Worm (Caenorhabditis elegans): Measurements from ENCODE around the gene pycr-4.
A peak's percentile ranks its signal among the peaks of the same experiment; 100 is the strongest.

The pycr-4 gene

DNA sequence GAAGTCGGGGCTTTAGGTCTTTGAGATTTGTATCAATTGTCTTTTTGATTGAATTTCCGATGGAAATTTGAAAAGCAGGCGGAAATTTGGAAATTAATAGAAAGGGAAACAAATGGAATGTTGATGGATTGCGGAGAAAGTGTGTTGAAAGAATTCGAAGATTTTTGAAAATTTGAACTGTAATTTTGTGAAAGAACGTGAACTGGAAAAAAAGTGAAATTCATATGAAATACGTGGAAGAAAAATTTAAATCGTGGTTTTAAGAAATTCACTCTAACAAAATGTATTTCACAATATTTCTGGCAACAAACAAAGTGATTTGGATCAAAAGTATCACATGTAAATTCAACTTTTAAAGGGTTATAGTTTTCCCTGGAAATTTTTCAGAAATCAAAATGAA is 31.1 kb downstream of the pycr-4 start, which contains the start of gene B0496.1:
Gene B0496.1 (plus strand): TSS at position 301 of the 400 bp plus-strand sequence.
- TF ChIP-seq unc-42 (tag; optimal IDR thresholded peaks at IDR 0.05) (no peak), elt-2 (tag; optimal IDR thresholded peaks at IDR 0.05) (no peak), ceh-45 (GFP tag; IDR thresholded peaks at IDR 0.05) (no peak), ets-4 (tag; optimal IDR thresholded peaks at IDR 0.05) (no peak), ztf-16 (tag; optimal IDR thresholded peaks at IDR 0.05) (no peak), ceh-18 (tag; optimal IDR thresholded peaks at IDR 0.05) (no peak), nhr-232 (tag; optimal IDR thresholded peaks at IDR 0.05) (no peak), ceh-30 (tag; optimal IDR thresholded peaks at IDR 0.05) (no peak), K09A11.1 (tag; optimal IDR thresholded peaks at IDR 0.05; ENCODE audit: insufficient read depth) (no peak), pax-1 (tag; optimal IDR thresholded peaks at IDR 0.05) (no peak), pqm-1 (tag; optimal IDR thresholded peaks at IDR 0.05) (no peak), ceh-34 (tag; optimal IDR thresholded peaks at IDR 0.05) (no peak)

DNA sequence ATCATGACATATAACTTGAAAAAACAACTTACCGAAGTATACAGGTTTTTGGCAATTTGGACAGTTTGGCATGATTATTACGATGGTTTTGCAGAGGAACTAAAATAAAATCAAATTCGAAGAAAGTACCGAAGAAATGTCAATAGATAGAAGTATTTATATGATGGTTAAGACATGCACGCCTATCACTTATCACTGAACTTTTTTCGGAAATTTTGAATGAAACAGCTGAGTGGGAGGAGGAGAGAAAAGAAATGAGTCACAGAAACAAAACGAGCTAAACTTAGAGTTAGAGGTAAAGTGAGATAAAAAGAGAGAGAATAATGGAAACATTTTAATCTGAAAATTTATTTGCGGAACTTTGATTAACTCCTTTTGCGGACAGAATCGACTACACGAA is 31.9 kb downstream of the pycr-4 start, which contains the start of gene valv-1:
Gene valv-1 (minus strand): TSS at position 101 of the 400 bp plus-strand sequence.
- no peak for TF ChIP-seq sdc-2 (tag; optimal IDR thresholded peaks at IDR 0.05)
- no peak for TF ChIP-seq ceh-14 (tag; optimal IDR thresholded peaks at IDR 0.05)
- no peak for TF ChIP-seq eyg-1 (tag; optimal IDR thresholded peaks at IDR 0.05)
- TF ChIP-seq unc-3 (GFP tag; conservative IDR thresholded peaks at IDR 0.05), result no peak
- no peak for TF ChIP-seq unc-3 (tag; optimal IDR thresholded peaks at IDR 0.05)
- TF ChIP-seq fkh-10 (GFP tag; optimal IDR thresholded peaks at IDR 0.05), result no peak
- no peak for TF ChIP-seq nfya-1 (tag; optimal IDR thresholded peaks at IDR 0.05)
- TF ChIP-seq K09A11.1 (tag; optimal IDR thresholded peaks at IDR 0.05; ENCODE audit: insufficient read depth), result no peak
- no peak for TF ChIP-seq ttx-3 (tag; optimal IDR thresholded peaks at IDR 0.05)
- no peak for TF ChIP-seq nhr-11 (tag; optimal IDR thresholded peaks at IDR 0.05)

DNA sequence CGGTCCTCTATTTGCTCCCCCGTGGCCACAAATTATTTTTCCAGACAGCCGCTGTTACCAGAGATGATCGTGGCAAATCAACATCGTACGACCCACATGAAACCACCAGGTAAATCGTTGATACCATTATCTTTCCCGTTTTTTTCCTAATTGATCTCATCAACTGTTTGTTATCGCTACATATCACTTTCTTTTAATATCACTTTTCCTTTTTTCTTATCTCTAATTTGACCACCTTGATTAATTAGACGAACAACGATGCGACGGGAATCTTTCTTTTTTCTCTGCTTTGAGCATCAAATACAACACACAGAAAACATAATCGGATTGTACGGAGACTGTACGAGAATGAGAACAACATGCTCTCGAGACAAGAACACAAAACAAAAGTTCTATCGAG is 36.9 kb downstream of the pycr-4 start:
- TF ChIP-seq elt-2 (tag; optimal IDR thresholded peaks at IDR 0.05) (peak; percentile 86), nfya-1 (tag; optimal IDR thresholded peaks at IDR 0.05) (no peak)

DNA sequence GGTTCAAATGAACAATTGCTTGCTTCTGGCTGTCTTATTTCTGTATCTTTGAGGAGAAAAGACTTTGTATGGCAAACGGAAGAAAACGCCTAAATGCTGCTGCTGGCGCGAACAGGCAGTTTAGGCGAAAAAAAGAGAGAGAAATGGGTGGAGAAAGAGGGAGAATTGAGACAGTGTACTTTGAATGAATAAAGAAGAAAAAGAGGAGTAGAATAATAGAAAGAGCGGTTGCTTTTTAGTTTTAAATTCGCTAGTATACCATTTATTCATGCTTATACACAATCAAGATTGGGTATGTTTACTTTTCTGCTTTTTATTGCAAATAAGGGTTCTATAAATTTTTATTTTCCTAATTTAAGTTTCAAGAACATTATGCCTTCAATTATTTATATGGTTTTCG is 37.7 kb downstream of the pycr-4 start:
- TF ChIP-seq ets-4 (tag; optimal IDR thresholded peaks at IDR 0.05) (no peak), lin-11 (tag; optimal IDR thresholded peaks at IDR 0.05) (no peak), hlh-13 (GFP tag; optimal IDR thresholded peaks at IDR 0.05) (no peak), C38D4.7 (GFP tag; optimal IDR thresholded peaks at IDR 0.05) (no peak), ahr-1 (tag; optimal IDR thresholded peaks at IDR 0.05) (no peak), ceh-45 (GFP tag; IDR thresholded peaks at IDR 0.05) (no peak), che-1 (tag; optimal IDR thresholded peaks at IDR 0.05) (no peak), ama-1 (optimal IDR thresholded peaks at IDR 0.05) (no peak)

DNA sequence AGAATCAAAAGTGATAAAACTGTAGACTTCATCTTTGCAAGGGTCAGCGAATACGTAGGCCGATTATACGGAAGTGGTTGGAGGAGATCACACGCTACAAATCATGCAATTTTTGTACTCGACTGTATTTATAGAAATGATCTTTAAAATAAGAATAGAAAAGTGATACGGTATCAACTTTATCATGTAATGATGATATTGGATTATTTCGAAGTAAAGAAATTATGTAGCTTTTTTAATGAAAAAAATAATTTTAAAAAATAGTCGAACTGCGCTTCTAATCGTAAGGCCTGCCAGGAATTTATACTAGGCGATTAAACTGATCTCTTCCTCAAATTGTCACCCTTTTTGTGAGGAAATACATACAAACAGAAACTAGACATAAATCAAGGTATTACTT is 43.2 kb downstream of the pycr-4 start, which contains the start of gene B0496.11:
Gene B0496.11 (minus strand): TSS at position 101 of the 400 bp plus-strand sequence.
- no peak for TF ChIP-seq ceh-9 (tag; optimal IDR thresholded peaks at IDR 0.05)
- no peak for TF ChIP-seq pag-3 (tag; optimal IDR thresholded peaks at IDR 0.05; ENCODE audit: borderline replicate concordance)
- TF ChIP-seq pros-1 (tag; optimal IDR thresholded peaks at IDR 0.05), result no peak
- no peak for TF ChIP-seq fkh-10 (GFP tag; optimal IDR thresholded peaks at IDR 0.05)
- no peak for TF ChIP-seq tbx-2 (tag; optimal IDR thresholded peaks at IDR 0.05)
- no peak for TF ChIP-seq Y22D7AL.16 (tag; optimal IDR thresholded peaks at IDR 0.05)
- TF ChIP-seq pax-1 (tag; optimal IDR thresholded peaks at IDR 0.05), result no peak
- TF ChIP-seq nhr-11 (tag; optimal IDR thresholded peaks at IDR 0.05), result no peak
- TF ChIP-seq ama-1 (optimal IDR thresholded peaks at IDR 0.05), result no peak
- no peak for TF ChIP-seq ets-4 (tag; optimal IDR thresholded peaks at IDR 0.05)
- TF ChIP-seq eyg-1 (tag; optimal IDR thresholded peaks at IDR 0.05), result no peak
- TF ChIP-seq ztf-16 (tag; optimal IDR thresholded peaks at IDR 0.05), result no peak
- TF ChIP-seq elt-2 (tag; optimal IDR thresholded peaks at IDR 0.05), result no peak

DNA sequence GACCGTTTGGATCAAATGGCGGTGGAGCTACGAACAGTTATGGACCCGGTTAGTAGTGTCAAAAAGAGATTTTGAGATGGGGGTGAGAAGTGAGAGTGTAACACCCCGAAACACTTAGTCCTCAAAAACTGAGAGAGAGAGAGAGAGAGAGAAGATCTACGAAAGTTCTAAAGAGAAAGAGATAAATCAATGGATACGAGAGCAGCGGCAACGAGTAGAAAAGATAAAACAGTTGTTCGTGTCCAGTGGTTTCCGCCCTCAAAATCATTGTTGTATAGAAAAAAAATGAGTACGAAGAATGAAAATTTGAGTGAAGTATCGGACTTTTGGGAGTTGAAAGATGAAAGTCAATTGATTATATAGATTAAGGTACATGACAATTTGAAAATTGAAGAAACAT is 48.1 kb downstream of the pycr-4 start:
- TF ChIP-seq sox-2 (GFP tag; IDR thresholded peaks at IDR 0.05) (no peak), rnt-1 (tag; optimal IDR thresholded peaks at IDR 0.05) (peak; percentile 23), zip-5 (tag; optimal IDR thresholded peaks at IDR 0.05) (no peak), unc-55 (GFP tag; optimal IDR thresholded peaks at IDR 0.05) (peak; percentile 69), ceh-18 (tag; optimal IDR thresholded peaks at IDR 0.05) (peak; percentile 6)

All from whole organism, late embryonic.